Fruit fly (Drosophila melanogaster) whole organism, embryonic: Measurements from ENCODE around the gene phol.

Experiments used
- CG10543 ChIP-seq: fragments of 200-800 bp; sonication (Bioruptor generic); optimal IDR thresholded peaks from 3 replicates; lab custom pipeline; 2017; ENCODE audit warnings: missing biosample characterization, mild to moderate bottlenecking, missing genetic modification characterization, moderate library complexity
- CG12219 ChIP-seq: fragments of 200-800 bp; sonication (Bioruptor generic); optimal IDR thresholded peaks from 3 replicates; lab custom pipeline; 2018; ENCODE audit warnings: missing biosample characterization, mild to moderate bottlenecking, missing genetic modification characterization
- CG12391 ChIP-seq: fragments of 200-800 bp; sonication (Bioruptor generic); optimal IDR thresholded peaks from 3 replicates; lab custom pipeline; 2018; ENCODE audit warnings: missing biosample characterization, mild to moderate bottlenecking, missing genetic modification characterization, moderate library complexity
- CG12659 ChIP-seq: fragments of 200-800 bp; sonication (Bioruptor generic); optimal IDR thresholded peaks from 3 replicates; lab custom pipeline; 2017; ENCODE audit warnings: mild to moderate bottlenecking, missing biosample characterization, missing genetic modification reagents, missing genetic modification characterization
- CG13775 ChIP-seq: fragments of 200-800 bp; sonication (Bioruptor generic); optimal IDR thresholded peaks from 3 replicates; lab custom pipeline; 2017; ENCODE audit warnings: missing biosample characterization, mild to moderate bottlenecking, missing genetic modification characterization
- CG14050 ChIP-seq: fragments of 200-800 bp; sonication (Bioruptor generic); IDR thresholded peaks from 3 replicates; pipeline ENCODE4 v1.3.6; 2022; ENCODE audit warnings: missing biosample characterization, missing genetic modification characterization
- CG14667 ChIP-seq: fragments of 200-800 bp; sonication (Bioruptor generic); IDR thresholded peaks from 2 replicates; pipeline ENCODE4 v1.3.6; 2022; ENCODE audit warnings: missing biosample characterization, missing genetic modification characterization
- CG1602 ChIP-seq: fragments of 200-800 bp; sonication (Bioruptor generic); optimal IDR thresholded peaks from 3 replicates; lab custom pipeline; 2016; ENCODE audit warnings: missing biosample characterization, missing genetic modification characterization
- CG17385 ChIP-seq: fragments of 200-800 bp; sonication (Bioruptor generic); optimal IDR thresholded peaks from 3 replicates; lab custom pipeline; 2018; ENCODE audit warnings: missing biosample characterization, mild to moderate bottlenecking, missing genetic modification characterization
- CG17568 ChIP-seq: fragments of 200-800 bp; sonication (Bioruptor generic); optimal IDR thresholded peaks from 2 replicates; lab custom pipeline; 2018; ENCODE audit warnings: missing biosample characterization, mild to moderate bottlenecking, missing genetic modification characterization, moderate library complexity
- CG2712 ChIP-seq: fragments of 200-800 bp; optimal IDR thresholded peaks from 3 replicates; lab custom pipeline; 2019; ENCODE audit warnings: missing biosample characterization, mild to moderate bottlenecking, missing genetic modification characterization, moderate library complexity
- CG31388 ChIP-seq: fragments of 200-800 bp; sonication (Bioruptor generic); optimal IDR thresholded peaks from 2 replicates; lab custom pipeline; 2016; ENCODE audit warnings: missing biosample characterization, missing genetic modification characterization
- CG34422 ChIP-seq: fragments of 200-800 bp; sonication (Bioruptor generic); IDR thresholded peaks from 3 replicates; pipeline ENCODE4 v1.3.6; 2022; ENCODE audit warnings: missing biosample characterization, missing genetic modification characterization
- CG7839 ChIP-seq: fragments of 200-800 bp; sonication (Bioruptor generic); optimal IDR thresholded peaks from 3 replicates; lab custom pipeline; 2018; ENCODE audit warnings: missing biosample characterization, mild to moderate bottlenecking, missing genetic modification characterization, moderate library complexity
- CG8388 ChIP-seq: fragments of 200-800 bp; sonication (Bioruptor generic); optimal IDR thresholded peaks from 2 replicates; lab custom pipeline; 2019; ENCODE audit warnings: missing biosample characterization, mild to moderate bottlenecking, missing genetic modification characterization, moderate library complexity
- CG9817 ChIP-seq: fragments of 200-800 bp; sonication (Bioruptor generic); optimal IDR thresholded peaks from 2 replicates; lab custom pipeline; 2018; ENCODE audit warnings: missing biosample characterization, mild to moderate bottlenecking, missing genetic modification characterization, moderate library complexity
- CkIIα-i1 ChIP-seq: fragments of 200-800 bp; sonication (Bioruptor generic); IDR thresholded peaks from 2 replicates; pipeline ENCODE4 v1.3.6; 2022; ENCODE audit warnings: missing biosample characterization, missing genetic modification characterization
- D19B ChIP-seq: fragments of 200-800 bp; sonication (Bioruptor generic); optimal IDR thresholded peaks from 2 replicates; lab custom pipeline; 2017; ENCODE audit warnings: missing biosample characterization, mild to moderate bottlenecking, missing genetic modification characterization
- Dbx ChIP-seq: fragments of 200-800 bp; sonication (Bioruptor generic); IDR thresholded peaks from 3 replicates; pipeline ENCODE4 v1.3.6; 2022; ENCODE audit warnings: missing biosample characterization, missing genetic modification characterization
- Dek ChIP-seq: fragments of 200-800 bp; sonication (Bioruptor generic); optimal IDR thresholded peaks from 3 replicates; lab custom pipeline; 2019; ENCODE audit warnings: missing biosample characterization, mild to moderate bottlenecking, missing genetic modification characterization, moderate library complexity
- Doc3 ChIP-seq: fragments of 200-800 bp; sonication (Bioruptor generic); IDR thresholded peaks from 3 replicates; pipeline ENCODE4 v1.3.6; 2022; ENCODE audit warnings: missing biosample characterization, missing genetic modification characterization; ENCODE audit not compliant: partially characterized antibody
- Eip74EF ChIP-seq, 2 experiments: fragments of 200-800 bp in 1 of 2; fragments of >200 bp in 1 of 2; sonication (Bioruptor generic) in 1 of 2; optimal IDR thresholded peaks; 2 replicates each; lab custom pipeline; 2017 to 2019; ENCODE audit warnings: missing biosample characterization in 2 of 2, missing genetic modification characterization in 2 of 2, mild to moderate bottlenecking in 1 of 2, moderate library complexity in 1 of 2
- Hand ChIP-seq: fragments of 200-800 bp; sonication (Bioruptor generic); optimal IDR thresholded peaks from 2 replicates; lab custom pipeline; 2017; ENCODE audit warnings: mild to moderate bottlenecking, missing biosample characterization, missing genetic modification reagents, missing genetic modification characterization
- HmgD ChIP-seq: fragments of 200-800 bp; sonication (Bioruptor generic); optimal IDR thresholded peaks from 3 replicates; lab custom pipeline; 2016; ENCODE audit warnings: missing biosample characterization, missing genetic modification characterization
- Hsf ChIP-seq: fragments of 200-800 bp; sonication (Bioruptor generic); optimal IDR thresholded peaks from 3 replicates; lab custom pipeline; 2016; ENCODE audit warnings: missing biosample characterization, missing genetic modification characterization
- MESR4 ChIP-seq: fragments of 200-800 bp; sonication (Bioruptor generic); optimal IDR thresholded peaks from 2 replicates; lab custom pipeline; 2018; ENCODE audit warnings: missing biosample characterization, mild to moderate bottlenecking, missing genetic modification characterization, moderate library complexity
- NK7.1 ChIP-seq: fragments of 200-800 bp; sonication (Bioruptor generic); optimal IDR thresholded peaks from 3 replicates; lab custom pipeline; 2016; ENCODE audit warnings: missing biosample characterization, missing genetic modification characterization
- Poxn ChIP-seq: fragments of 200-800 bp; sonication (Bioruptor generic); IDR thresholded peaks from 2 replicates; pipeline ENCODE4 v1.3.6; 2022; ENCODE audit warnings: missing biosample characterization, missing genetic modification characterization
- Sin3A ChIP-seq: fragments of >200 bp; optimal IDR thresholded peaks from 2 replicates; lab custom pipeline; 2018
- Sox100B ChIP-seq: fragments of 200-800 bp; sonication (Bioruptor generic); optimal IDR thresholded peaks from 3 replicates; lab custom pipeline; 2018; ENCODE audit warnings: missing biosample characterization, mild to moderate bottlenecking, missing genetic modification characterization
- bsh ChIP-seq, 2 experiments: fragments of 200-800 bp; sonication (Bioruptor generic); optimal IDR thresholded peaks; 2 replicates each; lab custom pipeline; 2017 to 2018; ENCODE audit warnings: mild to moderate bottlenecking in 2 of 2, missing biosample characterization in 2 of 2, missing genetic modification characterization in 2 of 2, moderate library complexity in 1 of 2
- crol ChIP-seq: fragments of 200-800 bp; sonication (Bioruptor generic); IDR thresholded peaks from 2 replicates; pipeline ENCODE4 v1.3.6; 2022; ENCODE audit warnings: missing biosample characterization, missing genetic modification characterization
- danr ChIP-seq: fragments of 200-800 bp; sonication (Bioruptor generic); IDR thresholded peaks from 2 replicates; pipeline ENCODE4 v1.3.6; 2022; ENCODE audit warnings: missing biosample characterization, missing genetic modification characterization
- dmrt11E ChIP-seq: fragments of 200-800 bp; sonication (Bioruptor generic); optimal IDR thresholded peaks from 3 replicates; lab custom pipeline; 2018; ENCODE audit warnings: missing biosample characterization, mild to moderate bottlenecking, missing genetic modification characterization, moderate library complexity
- dmrt99B ChIP-seq: fragments of 200-800 bp; sonication (Bioruptor generic); optimal IDR thresholded peaks from 2 replicates; lab custom pipeline; 2018; ENCODE audit warnings: missing biosample characterization, mild to moderate bottlenecking, missing genetic modification characterization, moderate library complexity
- ems ChIP-seq: fragments of 200-800 bp; sonication (Bioruptor generic); optimal IDR thresholded peaks from 3 replicates; lab custom pipeline; 2016; ENCODE audit warnings: missing biosample characterization, missing genetic modification characterization
- fd102C ChIP-seq: fragments of 200-800 bp; sonication (Bioruptor generic); optimal IDR thresholded peaks from 2 replicates; lab custom pipeline; 2018; ENCODE audit warnings: missing biosample characterization, mild to moderate bottlenecking, missing genetic modification characterization, moderate library complexity
- fd96Cb ChIP-seq: fragments of 200-800 bp; sonication (Bioruptor generic); optimal IDR thresholded peaks from 2 replicates; lab custom pipeline; 2018; ENCODE audit warnings: missing biosample characterization, mild to moderate bottlenecking, missing genetic modification characterization, moderate library complexity
- grn ChIP-seq: fragments of 200-800 bp; sonication (Bioruptor generic); optimal IDR thresholded peaks from 3 replicates; lab custom pipeline; 2017; ENCODE audit warnings: missing biosample characterization, missing genetic modification characterization
- inv ChIP-seq: fragments of 200-800 bp; sonication (Bioruptor generic); IDR thresholded peaks from 2 replicates; pipeline ENCODE4 v1.3.6; 2022; ENCODE audit warnings: missing biosample characterization, missing genetic modification characterization; ENCODE audit not compliant: partially characterized antibody
- kah ChIP-seq: fragments of 200-800 bp; sonication (Bioruptor generic); optimal IDR thresholded peaks from 2 replicates; lab custom pipeline; 2018; ENCODE audit warnings: missing biosample characterization, mild to moderate bottlenecking, missing genetic modification characterization
- luna ChIP-seq: fragments of 200-800 bp; sonication (Bioruptor generic); optimal IDR thresholded peaks from 2 replicates; lab custom pipeline; 2016; ENCODE audit warnings: missing biosample characterization, missing genetic modification characterization
- nmo ChIP-seq: fragments of 200-800 bp; sonication (Bioruptor generic); optimal IDR thresholded peaks from 2 replicates; lab custom pipeline; 2018; ENCODE audit warnings: missing biosample characterization, mild to moderate bottlenecking, missing genetic modification characterization, moderate library complexity
- run ChIP-seq: fragments of 200-800 bp; sonication (Bioruptor generic); optimal IDR thresholded peaks from 3 replicates; lab custom pipeline; 2018; ENCODE audit warnings: missing biosample characterization, mild to moderate bottlenecking, missing genetic modification characterization
- sr ChIP-seq: fragments of 200-800 bp; sonication (Bioruptor generic); IDR thresholded peaks from 3 replicates; pipeline ENCODE4 v1.3.6; 2022; ENCODE audit warnings: missing biosample characterization, missing genetic modification characterization
- sug ChIP-seq: fragments of 200-800 bp; optimal IDR thresholded peaks from 2 replicates; lab custom pipeline; 2019; ENCODE audit warnings: missing biosample characterization, mild to moderate bottlenecking, missing genetic modification characterization, moderate library complexity
- toy ChIP-seq: fragments of 200-800 bp; sonication (Bioruptor generic); IDR thresholded peaks from 2 replicates; pipeline ENCODE4 v1.3.6; 2022; ENCODE audit warnings: missing biosample characterization, missing genetic modification characterization
- trem ChIP-seq: fragments of 200-800 bp; optimal IDR thresholded peaks from 3 replicates; lab custom pipeline; 2019; ENCODE audit warnings: missing biosample characterization, mild to moderate bottlenecking, missing genetic modification characterization, moderate library complexity
- vfl ChIP-seq: fragments of 200-800 bp; sonication (Bioruptor generic); optimal IDR thresholded peaks from 2 replicates; lab custom pipeline; 2016; ENCODE audit warnings: missing biosample characterization, missing genetic modification characterization

Gene phol

DNA sequence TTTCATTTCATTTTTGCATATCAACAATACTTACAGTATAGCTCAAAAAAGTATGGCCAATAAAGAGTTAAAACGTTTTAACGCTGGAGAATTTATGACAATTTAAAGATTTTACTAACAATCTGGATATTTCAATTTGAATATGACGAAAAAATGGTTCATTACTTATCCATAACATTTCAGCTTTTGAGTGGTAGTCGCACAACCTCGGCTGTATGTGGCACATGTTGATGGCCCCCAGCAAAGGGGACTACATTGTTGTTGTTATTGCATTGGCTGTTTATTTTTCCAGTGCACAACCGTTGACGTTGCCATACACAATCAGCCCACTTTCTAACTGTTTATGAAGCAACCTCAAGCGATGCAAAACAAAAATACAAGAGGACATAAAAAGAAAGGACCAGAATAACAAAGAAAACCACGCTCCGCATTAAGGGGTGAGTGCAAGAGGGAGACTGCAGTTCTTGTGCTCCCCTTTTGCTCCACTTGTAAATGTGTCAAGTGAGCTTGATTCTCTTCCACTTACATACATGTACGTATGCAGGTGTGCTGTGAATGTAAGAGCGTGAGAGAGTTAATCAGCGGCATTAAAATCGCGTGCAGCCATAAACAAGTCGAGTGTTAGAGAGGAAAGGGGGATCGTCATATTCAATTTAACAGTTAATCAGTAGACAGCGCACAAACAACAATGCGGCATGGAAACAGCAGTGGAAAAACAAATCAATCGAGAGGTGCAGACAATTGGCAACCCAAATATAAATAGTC is 35.8 kb downstream of the phol start (continued):
- TF ChIP-seq Eip74EF (GFP tag; optimal IDR thresholded peaks at IDR 0.05; lab: Kevin White, UChicago) (peak in 1 of 2 experiments; percentile 53), CG31388 (GFP tag; lab: Kevin White, UChicago) (no peak), CG13775 (GFP tag; lab: Kevin White, UChicago) (peak; percentile 23), Sin3A (lab: Kevin White, UChicago) (no peak), trem (tag; lab: Kevin White, UChicago) (no peak), CG1602 (GFP tag; lab: Kevin White, UChicago) (no peak), CG12659 (GFP tag; lab: Kevin White, UChicago) (peak; percentile 22), run (peak; percentile 51), ems (GFP tag; lab: Kevin White, UChicago) (no peak), crol (GFP tag; lab: Robert Waterston, UW) (no peak), Dek (tag; lab: Kevin White, UChicago) (no peak), nmo (GFP tag; lab: Kevin White, UChicago) (peak; percentile 46), CG14667 (GFP tag; lab: Robert Waterston, UW) (peak; percentile 18; the same call in 1 of the 2 replicates), luna (GFP tag; lab: Kevin White, UChicago) (no peak), Sox100B (peak; percentile 50), vfl (no peak), CG12219 (GFP tag; lab: Kevin White, UChicago) (peak; percentile 22), CG34422 (GFP tag; lab: Robert Waterston, UW) (peak; percentile 27; the same call in 1 of the 3 replicates), CG10543 (GFP tag; lab: Kevin White, UChicago) (no peak), grn (GFP tag; lab: Kevin White, UChicago) (no peak), Hand (no peak), CG12391 (tag; lab: Kevin White, UChicago) (peak; percentile 52), dmrt99B (tag; lab: Kevin White, UChicago) (peak; percentile 75), CG7839 (peak; percentile 58), toy (no peak), CG17385 (GFP tag; lab: Kevin White, UChicago) (peak; percentile 11), Dbx (GFP tag; lab: Robert Waterston, UW) (0 out of 3 replicates have a peak, but pooled peaks have one; percentile 32), MESR4 (no peak), CG2712 (tag; lab: Kevin White, UChicago) (peak; percentile 57), fd102C (GFP tag; lab: Kevin White, UChicago) (no peak), Doc3 (GFP tag; lab: Robert Waterston, UW) (no peak), CG17568 (GFP tag; lab: Kevin White, UChicago) (peak; percentile 29), kah (GFP tag; lab: Kevin White, UChicago) (no peak), CG8388 (GFP tag; lab: Kevin White, UChicago) (peak; percentile 56), bsh (GFP tag; optimal IDR thresholded peaks at IDR 0.05; lab: Kevin White, UChicago) (peak; percentile 50 to 86), CkIIα-i1 (GFP tag; lab: Robert Waterston, UW) (no peak), NK7.1 (no peak), sug (tag; lab: Kevin White, UChicago) (peak; percentile 90), sr (GFP tag; lab: Robert Waterston, UW) (no peak), Poxn (GFP tag; lab: Robert Waterston, UW) (no peak), danr (GFP tag; lab: Robert Waterston, UW) (no peak), CG14050 (GFP tag; lab: Robert Waterston, UW) (peak; percentile 24; the same call in 2 of the 3 replicates), inv (no peak), D19B (GFP tag; lab: Kevin White, UChicago) (no peak), dmrt11E (tag; lab: Kevin White, UChicago) (no peak), HmgD (GFP tag; lab: Kevin White, UChicago) (no peak), Hsf (GFP tag; lab: Kevin White, UChicago) (peak; percentile 25), CG9817 (tag; lab: Kevin White, UChicago) (peak; percentile 15), fd96Cb (peak; percentile 39)
